Worm (Caenorhabditis elegans) whole organism, L4 larva: Measurements from ENCODE around the gene Y54G2A.7.

Experiments
- F44E2.7 ChIP-seq: fragments of 200-800 bp; sonication (Bioruptor generic); IDR thresholded peaks from 2 replicates; pipeline ENCODE4 v2.1.2; 2022; ENCODE audit warnings: missing genetic modification characterization, missing compliant biosample characterization
- F49E8.2 ChIP-seq: sonication (generic microtip); optimal IDR thresholded peaks from 2 replicates; lab custom pipeline; 2016; ENCODE audit warnings: missing compliant biosample characterization, mild to moderate bottlenecking, missing genetic modification characterization, borderline replicate concordance
- R02D3.7 ChIP-seq: fragments of 150-350 bp; sonication (generic microtip); optimal IDR thresholded peaks from 3 replicates; lab custom pipeline; 2014; ENCODE audit warnings: missing biosample characterization, missing genetic modification characterization
- T20F7.1 ChIP-seq: fragments of 200-800 bp; sonication (Bioruptor generic); optimal IDR thresholded peaks from 2 replicates; lab custom pipeline; 2018; ENCODE audit warnings: mild to moderate bottlenecking, missing genetic modification characterization, missing compliant biosample characterization
- Y75B8A.6 ChIP-seq: fragments of 200-800 bp; sonication (Bioruptor generic); IDR thresholded peaks from 2 replicates; pipeline ENCODE4 v1.3.6; 2022; ENCODE audit warnings: missing genetic modification reagents, missing genetic modification characterization, missing compliant biosample characterization
- ZK337.2 ChIP-seq: fragments of 200-800 bp; sonication (Bioruptor generic); IDR thresholded peaks from 2 replicates; pipeline ENCODE4 v1.3.6; 2022; ENCODE audit warnings: missing genetic modification reagents, missing genetic modification characterization, missing compliant biosample characterization
- ZK546.5 ChIP-seq, 2 experiments: sonication (generic microtip); optimal IDR thresholded peaks; 2 replicates each; lab custom pipeline; 2017; ENCODE audit warnings: missing biosample characterization in 2 of 2, missing genetic modification characterization in 2 of 2
- aha-1 ChIP-seq: fragments of 150-350 bp; peaks from one replicate; lab custom pipeline; 2014; ENCODE audit warnings: missing biosample characterization, missing genetic modification characterization
- aly-2 ChIP-seq: sonication (generic microtip); optimal IDR thresholded peaks from 2 replicates; lab custom pipeline; 2018; ENCODE audit warnings: missing biosample characterization, missing genetic modification characterization
- ama-1 ChIP-seq: fragments of 150-350 bp; optimal IDR thresholded peaks from 2 replicates; lab custom pipeline; 2014; ENCODE audit warnings: inconsistent platforms, mixed read lengths
- arid-1 ChIP-seq: fragments of 200-800 bp; sonication (Bioruptor generic); conservative IDR thresholded peaks from 2 replicates; pipeline ENCODE4 v1.3.6; 2022; ENCODE audit warnings: missing genetic modification reagents, missing genetic modification characterization, missing compliant biosample characterization
- ceh-20 ChIP-seq: fragments of 200-800 bp; sonication (Bioruptor generic); IDR thresholded peaks from 2 replicates; pipeline ENCODE4 v1.3.6; 2022; ENCODE audit warnings: missing genetic modification reagents, missing genetic modification characterization, missing compliant biosample characterization
- ceh-32 ChIP-seq: sonication (generic microtip); optimal IDR thresholded peaks from 2 replicates; lab custom pipeline; 2016; ENCODE audit warnings: mild to moderate bottlenecking, missing genetic modification characterization, missing compliant biosample characterization; ENCODE audit not compliant: poor library complexity
- ceh-44 ChIP-seq: fragments of 200-800 bp; sonication (Bioruptor generic); IDR thresholded peaks from 2 replicates; pipeline ENCODE4 v1.3.6; 2022; ENCODE audit warnings: missing genetic modification reagents, missing genetic modification characterization, missing compliant biosample characterization
- ceh-62 ChIP-seq: sonication (generic microtip); optimal IDR thresholded peaks from 2 replicates; lab custom pipeline; 2017; ENCODE audit warnings: missing biosample characterization, missing genetic modification characterization
- cey-2 ChIP-seq: sonication (generic microtip); optimal IDR thresholded peaks from 3 replicates; lab custom pipeline; 2017; ENCODE audit warnings: missing genetic modification characterization, mild to moderate bottlenecking, missing compliant biosample characterization, antibody characterized with exemption, borderline replicate concordance; ENCODE audit not compliant: insufficient read depth
- daf-12 ChIP-seq: fragments of 150-350 bp; optimal IDR thresholded peaks from 2 replicates; lab custom pipeline; 2014; ENCODE audit warnings: missing biosample characterization, missing genetic modification reagents, missing genetic modification characterization
- daf-16 ChIP-seq, 3 experiments: sonication (generic microtip); optimal IDR thresholded peaks; 2 replicates each; lab custom pipeline; 2016 to 2017; ENCODE audit warnings: missing genetic modification characterization in 3 of 3, missing genetic modification reagents in 3 of 3, mild to moderate bottlenecking in 2 of 3, missing compliant biosample characterization in 2 of 3, missing biosample characterization in 1 of 3, moderate library complexity in 1 of 3
- dmd-6 ChIP-seq: fragments of 200-800 bp; sonication (Bioruptor generic); IDR thresholded peaks from 2 replicates; pipeline ENCODE4 v1.3.6; 2022; ENCODE audit warnings: missing genetic modification reagents, missing genetic modification characterization, missing compliant biosample characterization
- duxl-1 ChIP-seq: sonication (generic microtip); optimal IDR thresholded peaks from 2 replicates; lab custom pipeline; 2016; ENCODE audit warnings: mild to moderate bottlenecking, missing genetic modification characterization, moderate library complexity, missing compliant biosample characterization; ENCODE audit not compliant: poor library complexity
- dve-1 ChIP-seq: sonication (generic microtip); optimal IDR thresholded peaks from 2 replicates; lab custom pipeline; 2017; ENCODE audit warnings: antibody characterized with exemption, mild to moderate bottlenecking, missing genetic modification characterization, missing compliant biosample characterization; ENCODE audit not compliant: insufficient read depth
- egl-43 ChIP-seq: fragments of 200-800 bp; sonication (Bioruptor generic); IDR thresholded peaks from 2 replicates; pipeline ENCODE4 v1.3.6; 2022; ENCODE audit warnings: missing genetic modification reagents, missing genetic modification characterization, missing compliant biosample characterization
- hif-1 ChIP-seq, 2 experiments: sonication (generic microtip); optimal IDR thresholded peaks; 2 replicates each; lab custom pipeline; 2016 to 2017; ENCODE audit warnings: missing compliant biosample characterization in 2 of 2, missing genetic modification characterization in 2 of 2, missing genetic modification reagents in 2 of 2, missing genotype in 2 of 2, mild to moderate bottlenecking in 1 of 2
- hmg-1.1 ChIP-seq: fragments of 200-800 bp; sonication (Bioruptor generic); IDR thresholded peaks from 2 replicates; pipeline ENCODE4 v1.3.6; 2022; ENCODE audit warnings: missing genetic modification reagents, missing genetic modification characterization, missing compliant biosample characterization
- lim-7 ChIP-seq: fragments of 200-800 bp; sonication (Bioruptor generic); IDR thresholded peaks from 2 replicates; pipeline ENCODE4 v1.3.6; 2022; ENCODE audit warnings: missing genetic modification characterization, missing compliant biosample characterization
- lin-39 ChIP-seq: fragments of 150-350 bp; optimal IDR thresholded peaks from 2 replicates; lab custom pipeline; 2014; ENCODE audit warnings: missing biosample characterization, missing genetic modification reagents, missing genetic modification characterization
- lir-3 ChIP-seq: sonication (generic microtip); optimal IDR thresholded peaks from 2 replicates; lab custom pipeline; 2016; ENCODE audit warnings: mild to moderate bottlenecking, missing genetic modification characterization, missing compliant biosample characterization
- lsy-2 ChIP-seq, 2 experiments: fragments of 150-350 bp in 1 of 2; sonication (generic microtip) in 1 of 2; optimal IDR thresholded peaks; 2 replicates each; lab custom pipeline; 2014 to 2017; ENCODE audit warnings: missing biosample characterization in 2 of 2, missing genetic modification characterization in 2 of 2
- madf-9 ChIP-seq: fragments of 200-800 bp; sonication (Bioruptor generic); conservative IDR thresholded peaks from 2 replicates; pipeline ENCODE4 v1.3.6; 2022; ENCODE audit warnings: missing genetic modification reagents, missing genetic modification characterization, missing compliant biosample characterization
- mep-1 ChIP-seq: fragments of 150-350 bp; sonication (generic microtip); optimal IDR thresholded peaks from 3 replicates; lab custom pipeline; 2014; ENCODE audit warnings: missing biosample characterization, missing genetic modification characterization
- mxl-3 ChIP-seq: fragments of 200-800 bp; sonication (Bioruptor generic); optimal IDR thresholded peaks from 2 replicates; lab custom pipeline; 2018; ENCODE audit warnings: mild to moderate bottlenecking, missing genetic modification characterization, missing compliant biosample characterization
- nhr-11 ChIP-seq: fragments of 150-350 bp; optimal IDR thresholded peaks from 2 replicates; lab custom pipeline; 2014; ENCODE audit warnings: missing biosample characterization, missing genetic modification characterization
- nhr-111 ChIP-seq: fragments of 200-800 bp; sonication (Bioruptor generic); optimal IDR thresholded peaks from 2 replicates; lab custom pipeline; 2018; ENCODE audit warnings: mild to moderate bottlenecking, missing genetic modification characterization, missing compliant biosample characterization
- nhr-237 ChIP-seq: sonication (generic microtip); optimal IDR thresholded peaks from 2 replicates; lab custom pipeline; 2017; ENCODE audit warnings: missing biosample characterization, missing genetic modification characterization
- nhr-41 ChIP-seq: fragments of 200-800 bp; sonication (Bioruptor generic); IDR thresholded peaks from 2 replicates; pipeline ENCODE4 v1.3.6; 2022; ENCODE audit warnings: missing genetic modification reagents, missing genetic modification characterization, missing compliant biosample characterization
- nhr-48 ChIP-seq: sonication (generic microtip); optimal IDR thresholded peaks from 2 replicates; lab custom pipeline; 2016; ENCODE audit warnings: mild to moderate bottlenecking, missing genetic modification characterization, missing compliant biosample characterization
- nhr-76 ChIP-seq: fragments of 150-350 bp; optimal IDR thresholded peaks from 2 replicates; lab custom pipeline; 2014; ENCODE audit warnings: missing biosample characterization, missing genetic modification characterization
- php-3 ChIP-seq: fragments of 200-800 bp; sonication (Bioruptor generic); IDR thresholded peaks from 2 replicates; pipeline ENCODE4 v1.3.6; 2022; ENCODE audit warnings: missing genetic modification reagents, missing genetic modification characterization, missing compliant biosample characterization
- pqm-1 ChIP-seq: sonication (generic microtip); optimal IDR thresholded peaks from 2 replicates; lab custom pipeline; 2017; ENCODE audit warnings: missing biosample characterization, missing genetic modification characterization
- set-16 ChIP-seq: fragments of 200-800 bp; sonication (Bioruptor generic); IDR thresholded peaks from 2 replicates; pipeline ENCODE4 v1.3.6; 2022; ENCODE audit warnings: missing genetic modification reagents, missing genetic modification characterization, missing compliant biosample characterization
- skn-1 ChIP-seq: fragments of 150-350 bp; optimal IDR thresholded peaks from 2 replicates; lab custom pipeline; 2014; ENCODE audit warnings: missing biosample characterization, missing genetic modification characterization
- snpc-4 ChIP-seq: fragments of 150-350 bp; optimal IDR thresholded peaks from 2 replicates; lab custom pipeline; 2014; ENCODE audit warnings: missing biosample characterization, missing genetic modification characterization
- tag-97 ChIP-seq: fragments of 200-800 bp; sonication (Bioruptor generic); IDR thresholded peaks from 2 replicates; pipeline ENCODE4 v1.3.6; 2022; ENCODE audit warnings: missing genetic modification characterization, missing compliant biosample characterization
- tra-1 ChIP-seq: fragments of 200-800 bp; sonication (Bioruptor generic); IDR thresholded peaks from 2 replicates; pipeline ENCODE4 v1.3.6; 2022; ENCODE audit warnings: missing genetic modification reagents, missing genetic modification characterization, missing compliant biosample characterization
- unc-62 ChIP-seq, 3 experiments: fragments of 150-350 bp in 1 of 3; sonication (generic microtip); optimal IDR thresholded peaks in 2 of 3; peaks in 1 of 3; 1 replicate in 1 of 3; 2 replicates in 2 of 3; lab custom pipeline; 2014 to 2017; ENCODE audit warnings: missing biosample characterization in 3 of 3, missing genetic modification characterization in 3 of 3, missing genetic modification reagents in 3 of 3, missing genotype in 1 of 3
- zag-1 ChIP-seq: fragments of 150-350 bp; optimal IDR thresholded peaks from 2 replicates; lab custom pipeline; 2014; ENCODE audit warnings: missing biosample characterization, missing genetic modification characterization
- zfp-2 ChIP-seq: sonication (generic microtip); optimal IDR thresholded peaks from 2 replicates; lab custom pipeline; 2016; ENCODE audit warnings: mild to moderate bottlenecking, missing genetic modification characterization, missing compliant biosample characterization
- zip-11 ChIP-seq: fragments of 200-800 bp; sonication (Bioruptor generic); IDR thresholded peaks from 2 replicates; pipeline ENCODE4 v1.3.6; 2022; ENCODE audit warnings: missing genetic modification characterization, missing compliant biosample characterization
- zip-2 ChIP-seq: fragments of 150-350 bp; optimal IDR thresholded peaks from 2 replicates; lab custom pipeline; 2014; ENCODE audit warnings: missing biosample characterization, missing genetic modification characterization
- ztf-7 ChIP-seq: fragments of 150-350 bp; optimal IDR thresholded peaks from 2 replicates; lab custom pipeline; 2014; ENCODE audit warnings: missing biosample characterization, missing genetic modification characterization

Y54G2A.7 gene

DNA sequence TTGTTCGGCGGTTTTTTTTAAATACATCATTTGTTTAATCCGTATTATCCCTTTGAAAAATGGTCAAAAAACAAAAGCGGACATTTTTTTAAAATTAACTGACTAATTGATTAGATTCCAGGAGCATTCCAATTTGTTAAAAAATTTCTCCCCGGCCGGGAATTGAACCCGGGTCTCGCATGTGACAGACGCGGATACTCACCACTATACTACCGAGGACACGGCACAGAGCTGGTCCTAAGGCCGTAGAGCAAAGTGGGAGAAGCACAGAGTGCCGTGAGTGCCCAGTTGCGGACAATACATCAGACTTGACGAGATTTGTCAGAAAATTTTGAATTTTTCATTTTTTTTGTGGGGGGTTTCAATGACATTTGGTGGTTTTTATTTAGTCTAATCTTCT, 37.4 kb upstream of the Y54G2A.7 start (continued):
- TF ChIP-seq hmg-1.1 (GFP tag; lab: Robert Waterston, UW) (peak; percentile 47; the same call in 1 of the 2 replicates), nhr-48 (tag; lab: Kevin White, UChicago) (no peak), lsy-2 (tag; optimal IDR thresholded peaks at IDR 0.05; lab: Kevin White, UChicago) (peak in 1 of 2 experiments; percentile 24), daf-16 (GFP tag; optimal IDR thresholded peaks at IDR 0.05; lab: Kevin White, UChicago) (peak in 1 of 2 experiments; percentile 56), daf-16 (tag; optimal IDR thresholded peaks at IDR 0.05; lab: Kevin White, UChicago) (peak; percentile 17), cey-2 (tag; lab: Kevin White, UChicago) (no peak), hif-1 (tag; optimal IDR thresholded peaks at IDR 0.05; lab: Kevin White, UChicago) (no peak), F44E2.7 (GFP tag; lab: Robert Waterston, UW) (peak; percentile 68; the same call in 1 of the 2 replicates), set-16 (GFP tag; lab: Robert Waterston, UW) (no peak; the same call in 1 of the 2 replicates), daf-12 (tag; lab: Kevin White, UChicago) (no peak), mxl-3 (GFP tag; lab: Kevin White, UChicago) (peak; percentile 17), nhr-111 (GFP tag; lab: Kevin White, UChicago) (no peak), zip-11 (GFP tag; lab: Robert Waterston, UW) (no peak), ZK546.5 (tag; optimal IDR thresholded peaks at IDR 0.05; lab: Kevin White, UChicago) (no peak), tra-1 (GFP tag; lab: Robert Waterston, UW) (peak; percentile 28; the same call in 1 of the 2 replicates), skn-1 (tag; lab: Kevin White, UChicago) (no peak), mep-1 (tag; lab: Kevin White, UChicago) (peak; percentile 55), ama-1 (lab: Kevin White, UChicago) (no peak), ceh-62 (no peak), tag-97 (no peak), egl-43 (peak; percentile 91), lim-7 (GFP tag; lab: Robert Waterston, UW) (peak; percentile 78), pqm-1 (tag; lab: Kevin White, UChicago) (no peak), snpc-4 (tag; lab: Kevin White, UChicago) (no peak), zag-1 (no peak), aha-1 (tag; lab: Kevin White, UChicago) (peak; percentile 81), nhr-237 (no peak), zfp-2 (no peak), Y75B8A.6 (GFP tag; lab: Robert Waterston, UW) (peak; percentile 41; the same call in 1 of the 2 replicates), dve-1 (tag; lab: Kevin White, UChicago) (peak; percentile 66), madf-9 (GFP tag; lab: Robert Waterston, UW) (no peak; the same call in 1 of the 2 replicates), ZK337.2 (no peak), ceh-32 (tag; lab: Kevin White, UChicago) (no peak), nhr-76 (tag; lab: Kevin White, UChicago) (no peak), T20F7.1 (GFP tag; lab: Kevin White, UChicago) (no peak), ztf-7 (tag; lab: Kevin White, UChicago) (no peak), lir-3 (tag; lab: Kevin White, UChicago) (no peak), zip-2 (tag; lab: Kevin White, UChicago) (no peak), arid-1 (GFP tag; lab: Robert Waterston, UW) (peak; percentile 69), duxl-1 (tag; lab: Kevin White, UChicago) (peak; percentile 49), unc-62 (GFP tag; optimal IDR thresholded peaks at IDR 0.05 in 1 of 2; lab: Kevin White, UChicago) (no peak), unc-62 (tag; optimal IDR thresholded peaks at IDR 0.05; lab: Kevin White, UChicago) (no peak), nhr-11 (tag; lab: Kevin White, UChicago) (no peak), R02D3.7 (tag; lab: Kevin White, UChicago) (no peak), php-3 (GFP tag; lab: Robert Waterston, UW) (0 out of 2 replicates have a peak, but pooled peaks have one; percentile 38), nhr-41 (GFP tag; lab: Robert Waterston, UW) (peak; percentile 35; the same call in 1 of the 2 replicates), lin-39 (no peak), aly-2 (no peak), F49E8.2 (tag; lab: Kevin White, UChicago) (peak; percentile 23), ceh-20 (peak; percentile 29; the same call in 1 of the 2 replicates), dmd-6 (GFP tag; lab: Robert Waterston, UW) (peak; percentile 36; the same call in 1 of the 2 replicates), ceh-44 (GFP tag; lab: Robert Waterston, UW) (peak; percentile 66; the same call in 1 of the 2 replicates)
